Worm (Caenorhabditis elegans): ENCODE results near the gene Y57A10B.6.

Y57A10B.6 gene

DNA sequence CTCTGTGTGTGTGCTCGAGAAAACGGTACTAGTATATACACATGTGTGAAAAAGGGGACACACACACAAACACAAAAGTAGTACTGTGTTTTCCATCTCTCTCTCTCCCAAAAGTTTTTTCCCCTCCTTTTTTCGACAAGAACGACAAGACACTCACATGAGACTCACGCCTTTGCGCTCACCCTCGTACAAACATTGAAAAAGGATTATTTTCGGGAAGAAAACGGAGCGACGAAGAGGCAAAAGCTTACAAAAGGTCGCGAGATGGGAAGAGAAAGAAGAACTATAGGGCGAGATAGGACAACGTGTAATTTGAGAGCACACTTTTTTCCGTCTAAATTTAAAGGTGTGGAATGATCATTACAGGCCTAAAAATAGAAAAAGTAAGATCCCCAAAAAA lies 40.0 kb upstream of the Y57A10B.6 start:
- no peak for TF ChIP-seq pha-4 (tag; optimal IDR thresholded peaks at IDR 0.05)
- TF ChIP-seq blmp-1 (tag; optimal IDR thresholded peaks at IDR 0.05): no peak

- TF ChIP-seq ham-2 (GFP tag; optimal IDR thresholded peaks at IDR 0.05) (no peak), zip-8 (tag; optimal IDR thresholded peaks at IDR 0.05) (no peak), mep-1 (tag; optimal IDR thresholded peaks at IDR 0.05) (no peak), M03D4.4 (tag; optimal IDR thresholded peaks at IDR 0.05) (no peak), sptf-1 (tag; optimal IDR thresholded peaks at IDR 0.05) (no peak), cnd-1 (tag; optimal IDR thresholded peaks at IDR 0.05) (no peak), unc-62 (GFP tag; optimal IDR thresholded peaks at IDR 0.05) (no peak), lsy-2 (tag; optimal IDR thresholded peaks at IDR 0.05) (peak; percentile 41)
Observed at ce11 chrII:12350737-12351275, 39.1 kb upstream of the Y57A10B.6 start.

DNA sequence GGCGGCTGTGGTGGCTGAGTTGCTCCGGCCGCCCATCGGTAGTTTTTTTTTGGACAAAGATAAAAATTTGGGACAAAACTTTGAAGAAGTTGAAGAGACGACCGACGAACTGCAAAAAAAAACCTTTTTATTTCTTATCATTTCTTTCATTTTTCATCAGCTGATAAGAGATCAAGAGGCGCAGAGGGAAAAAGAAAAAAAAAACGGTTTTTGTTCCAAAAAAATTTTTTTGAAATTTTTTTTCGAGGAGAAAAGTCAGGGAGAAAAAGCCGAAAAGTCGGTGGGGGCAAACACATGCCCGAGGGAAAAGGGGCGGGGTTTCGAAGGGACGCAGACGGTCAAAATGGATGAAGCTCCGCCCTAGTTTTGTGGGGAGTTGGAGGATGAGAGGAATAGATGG lies 37.8 kb upstream of the Y57A10B.6 start, which contains the start of gene ras-1:
TSS of gene ras-1 (minus strand) at position 129 of the 400 bp plus-strand sequence.
- TF ChIP-seq sem-2 (GFP tag; optimal IDR thresholded peaks at IDR 0.05) (no peak), mls-2 (tag; optimal IDR thresholded peaks at IDR 0.05) (no peak)

DNA sequence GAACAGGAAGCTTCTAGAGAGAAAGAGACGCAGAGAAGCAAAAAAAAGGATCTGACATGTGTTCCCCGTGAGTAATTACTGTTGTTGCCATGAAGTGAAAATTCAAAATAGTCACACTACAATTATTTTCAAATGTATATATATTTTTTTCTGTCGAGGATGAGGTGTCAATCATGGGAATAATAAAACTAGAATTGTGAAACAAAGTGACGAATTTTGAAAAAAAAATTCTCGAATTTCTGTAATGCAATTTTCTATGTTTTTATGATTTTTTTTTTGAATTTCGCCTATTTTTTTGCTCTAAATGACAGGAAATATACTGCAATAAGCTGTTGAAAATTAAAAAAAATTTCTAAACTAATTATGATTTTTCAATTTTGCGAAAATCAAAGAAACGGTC lies 36.8 kb upstream of the Y57A10B.6 start:
- TF ChIP-seq pha-4 (tag; optimal IDR thresholded peaks at IDR 0.05): no peak
- no peak for TF ChIP-seq ces-1 (GFP tag; optimal IDR thresholded peaks at IDR 0.05)
- no peak for TF ChIP-seq bed-3 (GFP tag; optimal IDR thresholded peaks at IDR 0.05)
- no peak for TF ChIP-seq tbx-8 (GFP tag; optimal IDR thresholded peaks at IDR 0.05)
- no peak for TF ChIP-seq sptf-1 (tag; optimal IDR thresholded peaks at IDR 0.05)
- TF ChIP-seq ceh-43 (GFP tag; optimal IDR thresholded peaks at IDR 0.05): no peak
- TF ChIP-seq unc-39 (tag; optimal IDR thresholded peaks at IDR 0.05): no peak
- TF ChIP-seq zip-8 (tag; optimal IDR thresholded peaks at IDR 0.05): no peak
- TF ChIP-seq M03D4.4 (tag; optimal IDR thresholded peaks at IDR 0.05): no peak
- TF ChIP-seq ham-2 (GFP tag; optimal IDR thresholded peaks at IDR 0.05): no peak
- no peak for TF ChIP-seq drap-1 (GFP tag; optimal IDR thresholded peaks at IDR 0.05)
- TF ChIP-seq nhr-2 (tag; optimal IDR thresholded peaks at IDR 0.05): no peak
- TF ChIP-seq lin-13 (tag; optimal IDR thresholded peaks at IDR 0.05): no peak
- no peak for TF ChIP-seq nhr-12 (tag; optimal IDR thresholded peaks at IDR 0.05)
- TF ChIP-seq ztf-11 (tag; optimal IDR thresholded peaks at IDR 0.05): no peak
- TF ChIP-seq lsy-2 (tag; optimal IDR thresholded peaks at IDR 0.05): no peak

- TF ChIP-seq M03D4.4 (tag; optimal IDR thresholded peaks at IDR 0.05) (no peak), hlh-1 (tag; optimal IDR thresholded peaks at IDR 0.05) (peak; percentile 97), unc-62 (GFP tag; optimal IDR thresholded peaks at IDR 0.05) (peak; percentile 89)
Observed at ce11 chrII:12353816-12354215, 36.1 kb upstream of the Y57A10B.6 start.

- no peak for TF ChIP-seq zip-8 (tag; optimal IDR thresholded peaks at IDR 0.05)
- no peak for TF ChIP-seq nhr-76 (tag; optimal IDR thresholded peaks at IDR 0.05)
- TF ChIP-seq pha-4 (tag; optimal IDR thresholded peaks at IDR 0.05): no peak
- TF ChIP-seq M03D4.4 (tag; optimal IDR thresholded peaks at IDR 0.05): no peak
- TF ChIP-seq nhr-237 (tag; optimal IDR thresholded peaks at IDR 0.05): no peak
- no peak for TF ChIP-seq drap-1 (GFP tag; optimal IDR thresholded peaks at IDR 0.05)
- peak; percentile 52 for TF ChIP-seq ceh-83 (GFP tag; optimal IDR thresholded peaks at IDR 0.05)
- TF ChIP-seq ham-2 (GFP tag; optimal IDR thresholded peaks at IDR 0.05): no peak
Observed at ce11 chrII:12362262-12362661, 27.6 kb upstream of the Y57A10B.6 start.

DNA sequence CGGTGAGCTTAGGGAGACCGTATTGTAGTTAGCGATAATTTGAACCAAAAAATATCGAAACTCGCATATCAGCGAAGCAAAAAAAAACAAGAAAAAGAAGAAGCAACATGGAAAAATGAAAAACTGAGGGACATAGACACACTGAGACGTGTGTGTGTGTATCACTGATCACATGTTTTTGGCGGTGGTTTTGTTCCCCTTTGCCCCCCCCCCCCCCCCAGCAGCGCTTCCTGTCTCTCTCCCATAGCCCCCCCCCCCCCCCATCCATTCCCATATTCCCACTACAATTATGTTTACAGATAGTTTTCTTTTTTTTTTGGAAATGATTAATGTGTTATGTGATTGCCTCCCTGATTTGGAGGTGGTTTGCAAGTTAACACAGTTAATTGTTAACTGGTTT lies 20.7 kb upstream of the Y57A10B.6 start:
- TF ChIP-seq sptf-1 (tag; optimal IDR thresholded peaks at IDR 0.05): no peak
- TF ChIP-seq mab-5 (tag; optimal IDR thresholded peaks at IDR 0.05): no peak
- TF ChIP-seq snpc-4 (tag; optimal IDR thresholded peaks at IDR 0.05): no peak
- TF ChIP-seq elt-1 (tag; optimal IDR thresholded peaks at IDR 0.05; ENCODE audit: borderline replicate concordance, insufficient read depth): no peak
- no peak for TF ChIP-seq nhr-28 (tag; optimal IDR thresholded peaks at IDR 0.05)
- TF ChIP-seq ceh-39 (tag; optimal IDR thresholded peaks at IDR 0.05): no peak
- no peak for TF ChIP-seq ham-2 (GFP tag; optimal IDR thresholded peaks at IDR 0.05)
- TF ChIP-seq blmp-1 (tag; optimal IDR thresholded peaks at IDR 0.05): no peak
- no peak for TF ChIP-seq hlh-1 (tag; optimal IDR thresholded peaks at IDR 0.05)
- no peak for TF ChIP-seq nhr-12 (tag; optimal IDR thresholded peaks at IDR 0.05)

Measured in whole organism, mixed stage, embryonic.